Worm (Caenorhabditis elegans): ENCODE measurements around the gene DH11.5.

The DH11.5 gene

DNA sequence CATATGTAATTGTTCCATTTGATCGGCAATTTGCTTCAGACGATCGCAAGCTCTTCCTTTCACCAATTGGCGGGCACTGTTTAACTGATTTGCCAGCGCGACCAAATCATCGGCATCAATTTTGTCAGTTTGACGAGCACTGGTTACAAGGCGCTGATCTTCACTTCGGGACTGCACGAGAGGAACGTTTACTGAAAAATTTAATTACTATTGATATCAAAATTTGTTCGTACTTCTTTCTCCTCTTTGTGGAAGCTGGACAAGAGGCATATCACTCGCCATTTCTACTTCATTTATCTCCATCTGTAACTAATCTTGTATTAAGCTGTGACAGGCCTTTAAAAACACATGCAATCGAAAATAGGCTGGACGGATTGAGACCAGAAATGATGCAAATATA lies 61.5 kb downstream of the DH11.5 start, which contains the start of gene C08B11.9:
TSS of gene C08B11.9 (minus strand) at position 307 of the 400 bp plus-strand sequence.
- TF ChIP-seq pqm-1 (tag; optimal IDR thresholded peaks at IDR 0.05) (no peak), tbx-2 (tag; optimal IDR thresholded peaks at IDR 0.05) (no peak), pax-1 (tag; optimal IDR thresholded peaks at IDR 0.05) (no peak), ceh-18 (tag; optimal IDR thresholded peaks at IDR 0.05) (no peak)

DNA sequence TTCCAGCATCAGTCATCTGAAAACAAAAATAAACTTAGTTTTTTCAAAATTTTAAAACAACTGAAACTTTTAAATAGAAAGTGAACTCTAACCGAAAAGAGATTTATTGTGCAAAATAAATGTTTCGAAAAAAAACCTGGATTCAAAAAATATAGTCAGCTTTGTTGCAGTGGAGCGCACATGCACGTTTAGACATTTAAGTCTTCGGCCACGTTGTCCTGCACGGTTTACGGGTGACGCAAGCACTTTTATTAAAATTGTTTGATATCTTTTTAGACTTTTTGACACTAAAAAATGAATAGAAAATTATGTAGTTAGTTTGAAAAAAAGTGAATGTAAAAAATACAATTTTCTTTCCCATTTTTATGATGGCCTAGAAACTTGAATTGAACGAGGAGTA lies 63.0 kb downstream of the DH11.5 start, which contains the start of the genes ubh-4 and algn-6:
TSS of gene ubh-4 (minus strand) at position 182 of the 400 bp plus-strand sequence.
TSS of gene algn-6 (plus strand) at position 387 of the 400 bp plus-strand sequence.
- TF ChIP-seq ref-2 (tag; optimal IDR thresholded peaks at IDR 0.05) (peak; percentile 30), sdc-2 (tag; optimal IDR thresholded peaks at IDR 0.05) (no peak), pqm-1 (tag; optimal IDR thresholded peaks at IDR 0.05) (no peak), ztf-16 (tag; optimal IDR thresholded peaks at IDR 0.05) (peak; percentile 47), unc-42 (tag; optimal IDR thresholded peaks at IDR 0.05) (peak; percentile 56), hlh-8 (tag; optimal IDR thresholded peaks at IDR 0.05) (peak; percentile 2), tbx-2 (tag; optimal IDR thresholded peaks at IDR 0.05) (peak; percentile 48), ceh-19 (GFP tag; optimal IDR thresholded peaks at IDR 0.05) (no peak), ceh-14 (tag; optimal IDR thresholded peaks at IDR 0.05) (peak; percentile 5), C08G9.2 (tag; optimal IDR thresholded peaks at IDR 0.05) (peak; percentile 67), odd-2 (tag; optimal IDR thresholded peaks at IDR 0.05) (no peak), fax-1 (tag; optimal IDR thresholded peaks at IDR 0.05) (no peak), elt-2 (tag; optimal IDR thresholded peaks at IDR 0.05) (peak; percentile 35), nfya-1 (tag; optimal IDR thresholded peaks at IDR 0.05) (peak; percentile 21), tbx-7 (tag; optimal IDR thresholded peaks at IDR 0.05) (peak; percentile 42), zip-5 (tag; optimal IDR thresholded peaks at IDR 0.05) (peak; percentile 65), ceh-45 (GFP tag; IDR thresholded peaks at IDR 0.05) (no peak), F13H6.1 (tag; optimal IDR thresholded peaks at IDR 0.05) (no peak), ceh-31 (tag; optimal IDR thresholded peaks at IDR 0.05) (peak; percentile 84), K02D7.2 (tag; optimal IDR thresholded peaks at IDR 0.05) (no peak), ceh-2 (tag; optimal IDR thresholded peaks at IDR 0.05) (peak; percentile 70)

DNA sequence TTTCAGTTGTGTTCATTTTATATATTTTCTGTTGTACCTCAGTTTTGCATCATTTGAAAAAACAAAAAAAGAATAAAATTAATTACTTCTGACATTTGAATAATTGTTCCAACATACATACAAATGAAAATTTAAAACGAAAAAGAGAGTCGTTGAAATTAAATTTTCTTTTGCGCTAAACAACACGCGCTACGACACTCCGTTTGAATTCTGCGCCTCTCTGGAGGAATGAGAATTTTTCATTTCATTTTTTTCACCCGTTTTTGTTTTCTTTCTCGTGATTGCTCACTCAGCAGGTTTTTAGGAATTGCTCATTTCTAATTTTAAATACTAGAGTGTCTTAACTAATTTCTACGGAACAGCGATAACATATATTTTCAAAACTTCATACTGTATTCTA lies 65.2 kb downstream of the DH11.5 start:
- TF ChIP-seq ceh-34 (tag; optimal IDR thresholded peaks at IDR 0.05) = no peak
- TF ChIP-seq unc-42 (tag; optimal IDR thresholded peaks at IDR 0.05) = peak; percentile 80

- TF ChIP-seq zip-5 (tag; optimal IDR thresholded peaks at IDR 0.05) = no peak
- no peak for TF ChIP-seq syd-9 (tag; optimal IDR thresholded peaks at IDR 0.05)
- TF ChIP-seq T23F11.4 (GFP tag; optimal IDR thresholded peaks at IDR 0.05) = no peak
- TF ChIP-seq pax-1 (tag; optimal IDR thresholded peaks at IDR 0.05) = no peak
- no peak for TF ChIP-seq madf-2 (tag; optimal IDR thresholded peaks at IDR 0.05)
- TF ChIP-seq ahr-1 (tag; optimal IDR thresholded peaks at IDR 0.05) = no peak
- no peak for TF ChIP-seq pros-1 (tag; optimal IDR thresholded peaks at IDR 0.05)
- no peak for TF ChIP-seq nhr-11 (tag; optimal IDR thresholded peaks at IDR 0.05)
- no peak for TF ChIP-seq pha-2 (tag; optimal IDR thresholded peaks at IDR 0.05)
- TF ChIP-seq fkh-6 (tag; optimal IDR thresholded peaks at IDR 0.05) = no peak
- no peak for TF ChIP-seq unc-86 (tag; optimal IDR thresholded peaks at IDR 0.05)
- no peak for TF ChIP-seq pqm-1 (tag; optimal IDR thresholded peaks at IDR 0.05)
- TF ChIP-seq unc-55 (GFP tag; optimal IDR thresholded peaks at IDR 0.05) = no peak
- TF ChIP-seq ref-2 (tag; optimal IDR thresholded peaks at IDR 0.05) = no peak
- no peak for TF ChIP-seq elt-4 (tag; optimal IDR thresholded peaks at IDR 0.05)
- no peak for TF ChIP-seq npax-4 (tag; optimal IDR thresholded peaks at IDR 0.05)
- no peak for TF ChIP-seq pha-4 (tag; optimal IDR thresholded peaks at IDR 0.05)
- no peak for TF ChIP-seq ceh-19 (GFP tag; optimal IDR thresholded peaks at IDR 0.05)
- no peak for TF ChIP-seq tbx-2 (tag; optimal IDR thresholded peaks at IDR 0.05)
Measured at ce11 chrII:8042289-8042688, 65.9 kb downstream of the DH11.5 start, which contains the start of gene T05H10.1. Gene T05H10.1, plus strand, starts transcription at chrII:8042589.

Measured in whole organism, late embryonic.